Worm (Caenorhabditis elegans): ENCODE results near the gene nmur-2.

DNA sequence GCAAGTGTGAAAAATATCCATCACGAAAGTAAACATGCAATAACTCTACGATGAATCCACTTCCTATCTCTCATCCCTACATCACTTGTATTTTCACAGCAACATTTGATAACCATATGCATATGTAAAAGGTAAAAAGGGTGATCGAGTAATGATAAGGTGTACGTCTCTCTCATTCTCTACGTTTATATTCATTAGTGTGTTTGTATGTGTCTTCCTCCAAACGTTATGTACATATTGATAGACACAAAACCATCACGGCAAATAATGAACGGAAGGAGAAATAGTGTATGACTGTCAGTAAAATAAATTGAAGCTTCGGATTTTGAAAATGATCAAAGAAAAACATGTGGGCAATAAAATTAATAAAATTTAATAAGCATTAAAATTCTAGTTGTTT lies 2.3 kb downstream of the nmur-2 start:
- no peak for TF ChIP-seq zip-8 (tag; optimal IDR thresholded peaks at IDR 0.05)
- no peak for TF ChIP-seq blmp-1 (tag; optimal IDR thresholded peaks at IDR 0.05)
- TF ChIP-seq ceh-43 (GFP tag; optimal IDR thresholded peaks at IDR 0.05), result no peak
